Worm (Caenorhabditis elegans) whole organism, early embryonic: Measurements from ENCODE around the gene snb-5.

Source experiments
- B0310.2 ChIP-seq: sonication (generic microtip); optimal IDR thresholded peaks from 2 replicates; lab custom pipeline; 2016; ENCODE audit warnings: mild to moderate bottlenecking, missing genetic modification characterization, missing compliant biosample characterization
- F13C5.2 ChIP-seq: sonication (generic microtip); optimal IDR thresholded peaks from 2 replicates; lab custom pipeline; 2017; ENCODE audit warnings: mild to moderate bottlenecking, missing genetic modification characterization, inconsistent platforms, missing compliant biosample characterization
- aly-1 ChIP-seq: sonication (generic microtip); optimal IDR thresholded peaks from 2 replicates; lab custom pipeline; 2016; ENCODE audit warnings: missing genetic modification characterization, missing compliant biosample characterization
- ama-1 ChIP-seq: fragments of 150-350 bp; optimal IDR thresholded peaks from 2 replicates; lab custom pipeline; 2014
- ceh-13 ChIP-seq: fragments of 200-800 bp; sonication (Bioruptor generic); optimal IDR thresholded peaks from 2 replicates; lab custom pipeline; 2018; ENCODE audit warnings: mild to moderate bottlenecking, missing genetic modification characterization, missing compliant biosample characterization
- ceh-36 ChIP-seq: sonication (generic microtip); optimal IDR thresholded peaks from 2 replicates; lab custom pipeline; 2016; ENCODE audit warnings: missing genetic modification characterization, inconsistent platforms, missing compliant biosample characterization
- ets-7 ChIP-seq: sonication (generic microtip); optimal IDR thresholded peaks from 2 replicates; lab custom pipeline; 2016; ENCODE audit warnings: missing genotype, missing genetic modification characterization, missing compliant biosample characterization
- flt-1 ChIP-seq: fragments of 200-800 bp; sonication (Bioruptor generic); IDR thresholded peaks from 2 replicates; pipeline ENCODE4 v1.3.6; 2022; ENCODE audit warnings: missing genetic modification characterization, missing compliant biosample characterization
- hmbx-1 ChIP-seq: sonication (generic microtip); optimal IDR thresholded peaks from 2 replicates; lab custom pipeline; 2016; ENCODE audit warnings: mild to moderate bottlenecking, missing genetic modification characterization, missing compliant biosample characterization
- hmg-4 ChIP-seq: fragments of 200-800 bp; sonication (Bioruptor generic); optimal IDR thresholded peaks from 2 replicates; lab custom pipeline; 2018; ENCODE audit warnings: mild to moderate bottlenecking, missing genetic modification characterization, missing compliant biosample characterization
- hnd-1 ChIP-seq: sonication (generic microtip); optimal IDR thresholded peaks from 2 replicates; lab custom pipeline; 2016; ENCODE audit warnings: missing genetic modification characterization, missing compliant biosample characterization
- pes-1 ChIP-seq: fragments of 200-800 bp; sonication (Bioruptor generic); IDR thresholded peaks from 2 replicates; pipeline ENCODE4 v1.3.6; 2022; ENCODE audit warnings: missing genetic modification reagents, missing genetic modification characterization, missing compliant biosample characterization
- scrt-1 ChIP-seq: fragments of 200-800 bp; sonication (Bioruptor generic); IDR thresholded peaks from 2 replicates; pipeline ENCODE4 v1.3.6; 2022; ENCODE audit warnings: missing genetic modification characterization, missing compliant biosample characterization
- sea-1 ChIP-seq: fragments of 200-800 bp; sonication (Bioruptor generic); conservative IDR thresholded peaks from 2 replicates; pipeline ENCODE4 v1.3.6; 2022; ENCODE audit warnings: missing genetic modification characterization, missing compliant biosample characterization
- tbx-11 ChIP-seq: fragments of 200-800 bp; sonication (Bioruptor generic); IDR thresholded peaks from 2 replicates; pipeline ENCODE4 v1.3.6; 2022; ENCODE audit warnings: missing genetic modification characterization, missing compliant biosample characterization
- tbx-37 ChIP-seq: fragments of 200-800 bp; sonication (Bioruptor generic); conservative IDR thresholded peaks from 2 replicates; pipeline ENCODE4 v1.3.6; 2022; ENCODE audit warnings: missing genetic modification reagents, missing genetic modification characterization, missing compliant biosample characterization
- tra-4 ChIP-seq: sonication (generic microtip); optimal IDR thresholded peaks from 2 replicates; lab custom pipeline; 2017; ENCODE audit warnings: missing genetic modification characterization, missing compliant biosample characterization

snb-5 gene

ce11 chrIII:8190505-8190904, 12.3 kb upstream of the snb-5 start, which contains the start of gene C50C3.19:
TSS of gene C50C3.19 (plus strand) at chrIII:8190805.
- TF ChIP-seq tbx-37 (GFP tag; lab: Robert Waterston, UW) (no peak), pes-1 (GFP tag; lab: Robert Waterston, UW) (no peak), hmg-4 (GFP tag; lab: Kevin White, UChicago) (no peak), B0310.2 (tag; lab: Kevin White, UChicago) (no peak), hmbx-1 (tag; lab: Kevin White, UChicago) (no peak), ceh-13 (GFP tag; lab: Kevin White, UChicago) (no peak), hnd-1 (no peak), scrt-1 (no peak), F13C5.2 (tag; lab: Kevin White, UChicago) (no peak), sea-1 (GFP tag; lab: Robert Waterston, UW) (no peak), ceh-36 (tag; lab: Kevin White, UChicago) (no peak), ama-1 (no peak), tbx-11 (GFP tag; lab: Robert Waterston, UW) (no peak)

- TF ChIP-seq aly-1 (tag; lab: Kevin White, UChicago) (no peak), hmg-4 (GFP tag; lab: Kevin White, UChicago) (no peak), sea-1 (GFP tag; lab: Robert Waterston, UW) (no peak), ceh-36 (tag; lab: Kevin White, UChicago) (no peak), hnd-1 (no peak), flt-1 (no peak), F13C5.2 (tag; lab: Kevin White, UChicago) (no peak)
Measured at ce11 chrIII:8191695-8192094, 11.2 kb upstream of the snb-5 start, which contains the start of gene C50C3.1. TSS of gene C50C3.1 (plus strand) at chrIII:8191995.

DNA sequence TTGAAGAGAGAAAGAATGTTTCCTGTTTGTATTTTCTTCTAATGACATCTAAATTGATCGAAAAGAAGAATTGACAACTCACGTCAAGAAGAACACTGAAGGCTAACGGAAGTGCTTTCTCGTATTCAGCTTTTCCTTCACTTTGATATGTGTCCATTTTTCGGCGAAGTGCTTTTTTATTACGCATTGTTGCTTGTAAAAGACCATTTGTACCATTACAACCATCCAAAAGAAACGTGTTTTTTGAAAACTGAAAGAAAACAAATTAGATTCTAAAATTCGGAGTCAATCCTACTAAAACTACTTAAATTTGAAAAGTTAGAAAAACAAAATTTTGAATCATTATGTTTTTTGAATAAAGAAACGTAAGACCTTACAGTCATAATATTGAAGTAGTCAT, 3.8 kb upstream of the snb-5 start:
- TF ChIP-seq B0310.2 (tag; lab: Kevin White, UChicago) (no peak), ceh-13 (GFP tag; lab: Kevin White, UChicago) (no peak), hmg-4 (GFP tag; lab: Kevin White, UChicago) (no peak), hmbx-1 (tag; lab: Kevin White, UChicago) (no peak), aly-1 (tag; lab: Kevin White, UChicago) (no peak), flt-1 (no peak), scrt-1 (no peak), pes-1 (GFP tag; lab: Robert Waterston, UW) (no peak), tbx-37 (GFP tag; lab: Robert Waterston, UW) (no peak), tbx-11 (GFP tag; lab: Robert Waterston, UW) (no peak), F13C5.2 (tag; lab: Kevin White, UChicago) (no peak)

DNA sequence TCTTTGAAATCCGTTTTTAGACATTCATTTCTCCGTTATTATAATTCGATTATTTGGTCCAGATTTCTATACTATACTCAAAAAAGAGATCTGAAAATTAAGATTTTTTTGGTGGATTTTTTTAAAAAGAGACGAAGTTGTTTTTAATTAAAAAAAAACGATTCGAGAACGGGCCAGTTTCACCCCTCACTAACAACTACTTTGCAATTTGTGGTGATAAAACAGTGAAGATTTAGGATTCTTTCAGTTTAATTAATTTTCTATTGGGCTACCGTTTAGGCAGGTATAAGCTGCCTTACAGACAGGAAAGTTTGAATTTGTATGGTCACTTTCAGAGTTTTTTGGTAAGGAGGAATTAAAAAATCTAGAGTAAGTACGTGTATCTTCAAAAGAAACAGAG, 1.7 kb upstream of the snb-5 start, which contains the start of gene unc-36:
Gene unc-36 (minus strand): TSS at position 101 of the 400 bp plus-strand sequence.
- TF ChIP-seq sea-1 (GFP tag; lab: Robert Waterston, UW) (no peak), ceh-13 (GFP tag; lab: Kevin White, UChicago) (no peak), scrt-1 (no peak), hmbx-1 (tag; lab: Kevin White, UChicago) (no peak), ama-1 (no peak), tbx-37 (GFP tag; lab: Robert Waterston, UW) (no peak), hnd-1 (no peak), B0310.2 (tag; lab: Kevin White, UChicago) (no peak), tra-4 (tag; lab: Kevin White, UChicago) (no peak), aly-1 (tag; lab: Kevin White, UChicago) (no peak), F13C5.2 (tag; lab: Kevin White, UChicago) (no peak), ets-7 (no peak), flt-1 (no peak), ceh-36 (tag; lab: Kevin White, UChicago) (no peak), pes-1 (GFP tag; lab: Robert Waterston, UW) (no peak), hmg-4 (GFP tag; lab: Kevin White, UChicago) (no peak), tbx-11 (GFP tag; lab: Robert Waterston, UW) (no peak)

ce11 chrIII:8201760-8202159, 1.1 kb upstream of the snb-5 start:
- TF ChIP-seq tbx-37 (GFP tag; lab: Robert Waterston, UW): no peak
- peak; percentile 0 for TF ChIP-seq ceh-36 (tag; lab: Kevin White, UChicago)

ce11 chrIII:8209775-8210174, 6.9 kb downstream of the snb-5 start, which contains the start of gene C30A5.10:
TSS of gene C30A5.10 (minus strand) at chrIII:8209875.
- TF ChIP-seq F13C5.2 (tag; lab: Kevin White, UChicago) (no peak), tra-4 (tag; lab: Kevin White, UChicago) (no peak)

DNA sequence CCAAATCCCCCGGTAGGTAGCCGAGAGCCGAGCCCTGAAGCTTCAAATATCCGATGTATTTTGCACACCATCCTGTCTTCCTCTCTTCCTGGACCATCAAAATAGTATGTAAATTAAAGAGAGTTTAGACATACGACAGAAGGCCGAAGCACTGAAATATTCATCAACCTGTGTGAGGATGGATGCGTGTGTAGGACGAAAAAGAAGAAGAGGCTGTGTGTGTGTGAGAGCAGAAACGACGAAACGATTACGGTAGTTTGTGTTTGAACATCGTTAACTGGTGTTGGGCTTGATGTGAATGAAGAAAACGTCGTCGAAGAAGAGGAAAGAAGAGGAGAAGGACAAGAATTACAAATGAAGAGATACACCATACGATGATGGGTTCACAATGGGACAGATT, 8.7 kb downstream of the snb-5 start:
- TF ChIP-seq pes-1 (GFP tag; lab: Robert Waterston, UW) (no peak), hnd-1 (no peak), tbx-11 (GFP tag; lab: Robert Waterston, UW) (no peak), ets-7 (no peak), aly-1 (tag; lab: Kevin White, UChicago) (no peak), tra-4 (tag; lab: Kevin White, UChicago) (no peak), B0310.2 (tag; lab: Kevin White, UChicago) (no peak), ceh-36 (tag; lab: Kevin White, UChicago) (no peak)

DNA sequence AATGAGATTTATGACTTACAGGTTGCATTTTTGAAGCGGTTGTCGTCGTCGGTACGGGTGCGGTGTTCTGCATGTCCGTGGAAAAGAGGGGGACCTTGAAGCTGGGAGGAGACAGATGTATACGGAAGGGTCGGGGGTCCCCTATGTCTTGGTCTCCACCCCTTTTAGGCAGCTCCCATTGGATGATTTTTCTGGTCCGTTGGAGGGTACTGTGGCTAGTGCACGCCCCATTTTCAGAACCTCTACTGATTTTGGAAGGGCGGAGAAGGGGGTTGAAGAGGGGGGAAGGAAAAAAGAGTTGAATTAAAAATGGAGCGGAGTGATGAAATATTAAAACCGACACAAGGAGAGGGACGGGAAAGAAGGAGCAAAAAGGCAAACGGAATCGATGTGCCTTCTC, 13.4 kb downstream of the snb-5 start, which contains the start of gene unc-86:
Gene unc-86 (minus strand): TSS at position 113 of the 400 bp plus-strand sequence.
- TF ChIP-seq sea-1 (GFP tag; lab: Robert Waterston, UW) (no peak), hmbx-1 (tag; lab: Kevin White, UChicago) (no peak)
